Worm (Caenorhabditis elegans) whole organism, L3 larva: Measurements from ENCODE around the gene Y37D8A.3.

Source experiments
- fkh-10 ChIP-seq: sonication (generic microtip); optimal IDR thresholded peaks from 2 replicates; lab custom pipeline; 2017; ENCODE audit warnings: missing biosample characterization, missing genetic modification reagents, missing genetic modification characterization
- nfya-1 ChIP-seq: sonication (generic microtip); optimal IDR thresholded peaks from 2 replicates; lab custom pipeline; 2017; ENCODE audit warnings: missing genetic modification characterization, mild to moderate bottlenecking, missing compliant biosample characterization, antibody characterized with exemption, moderate library complexity; ENCODE audit not compliant: insufficient read depth
- unc-39 ChIP-seq: sonication (generic microtip); optimal IDR thresholded peaks from 4 replicates; lab custom pipeline; 2017; ENCODE audit warnings: missing biosample characterization, missing genetic modification characterization

DNA sequence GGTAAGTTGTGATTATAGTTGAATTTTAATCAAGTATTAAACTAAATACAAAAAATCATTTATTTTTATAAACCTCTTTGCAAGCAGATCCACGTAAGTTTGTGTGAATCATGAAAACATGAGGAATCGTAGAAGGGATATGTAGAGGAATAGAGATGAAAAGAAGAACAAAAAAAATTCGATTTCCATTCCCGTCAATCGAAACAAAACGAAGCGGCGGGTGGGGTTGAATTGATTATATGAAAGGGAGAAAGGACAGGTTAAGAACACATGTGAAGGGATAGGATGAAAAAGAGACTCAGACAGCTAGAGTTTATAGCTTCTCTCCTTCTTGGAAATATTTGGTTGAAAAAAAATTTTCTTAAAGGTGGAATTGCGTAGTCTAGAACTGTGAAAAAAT, 31.0 kb downstream of the Y37D8A.3 start:
- TF ChIP-seq unc-39 (no peak), nfya-1 (no peak), fkh-10 (no peak)
